Worm (Caenorhabditis elegans) whole organism, L4 larva: ENCODE results near the gene srm-4.

Experiments
- D1046.2 ChIP-seq: fragments of 200-800 bp; sonication (Bioruptor generic); IDR thresholded peaks from 2 replicates; pipeline ENCODE4 v1.3.6; 2022; ENCODE audit warnings: missing genetic modification characterization, missing compliant biosample characterization
- F26F4.8 ChIP-seq: fragments of 200-800 bp; sonication (Bioruptor generic); conservative IDR thresholded peaks from 2 replicates; pipeline ENCODE4 v1.3.6; 2022; ENCODE audit warnings: missing genetic modification characterization, missing compliant biosample characterization
- ama-1 ChIP-seq: fragments of 150-350 bp; optimal IDR thresholded peaks from 2 replicates; lab custom pipeline; 2014; ENCODE audit warnings: inconsistent platforms, mixed read lengths
- ceh-44 ChIP-seq: fragments of 200-800 bp; sonication (Bioruptor generic); IDR thresholded peaks from 2 replicates; pipeline ENCODE4 v1.3.6; 2022; ENCODE audit warnings: missing genetic modification reagents, missing genetic modification characterization, missing compliant biosample characterization
- ceh-62 ChIP-seq: sonication (generic microtip); optimal IDR thresholded peaks from 2 replicates; lab custom pipeline; 2017; ENCODE audit warnings: missing biosample characterization, missing genetic modification characterization
- egl-43 ChIP-seq: fragments of 200-800 bp; sonication (Bioruptor generic); IDR thresholded peaks from 2 replicates; pipeline ENCODE4 v1.3.6; 2022; ENCODE audit warnings: missing genetic modification reagents, missing genetic modification characterization, missing compliant biosample characterization
- lir-3 ChIP-seq: sonication (generic microtip); optimal IDR thresholded peaks from 2 replicates; lab custom pipeline; 2016; ENCODE audit warnings: mild to moderate bottlenecking, missing genetic modification characterization, missing compliant biosample characterization
- lsy-2 ChIP-seq, 2 experiments: fragments of 150-350 bp in 1 of 2; sonication (generic microtip) in 1 of 2; optimal IDR thresholded peaks; 2 replicates each; lab custom pipeline; 2014 to 2017; ENCODE audit warnings: missing biosample characterization in 2 of 2, missing genetic modification characterization in 2 of 2
- mep-1 ChIP-seq: fragments of 150-350 bp; sonication (generic microtip); optimal IDR thresholded peaks from 3 replicates; lab custom pipeline; 2014; ENCODE audit warnings: missing biosample characterization, missing genetic modification characterization
- mxl-2 ChIP-seq: fragments of 200-800 bp; sonication (Bioruptor generic); conservative IDR thresholded peaks from 2 replicates; pipeline ENCODE4 v1.3.6; 2022; ENCODE audit warnings: missing genetic modification reagents, missing genetic modification characterization, missing compliant biosample characterization
- nhr-41 ChIP-seq: fragments of 200-800 bp; sonication (Bioruptor generic); IDR thresholded peaks from 2 replicates; pipeline ENCODE4 v1.3.6; 2022; ENCODE audit warnings: missing genetic modification reagents, missing genetic modification characterization, missing compliant biosample characterization
- unc-39 ChIP-seq: sonication (generic microtip); optimal IDR thresholded peaks from 2 replicates; lab custom pipeline; 2017; ENCODE audit warnings: missing biosample characterization, missing genetic modification characterization
- zag-1 ChIP-seq: fragments of 150-350 bp; optimal IDR thresholded peaks from 2 replicates; lab custom pipeline; 2014; ENCODE audit warnings: missing biosample characterization, missing genetic modification characterization
- ztf-7 ChIP-seq: fragments of 150-350 bp; optimal IDR thresholded peaks from 2 replicates; lab custom pipeline; 2014; ENCODE audit warnings: missing biosample characterization, missing genetic modification characterization

DNA sequence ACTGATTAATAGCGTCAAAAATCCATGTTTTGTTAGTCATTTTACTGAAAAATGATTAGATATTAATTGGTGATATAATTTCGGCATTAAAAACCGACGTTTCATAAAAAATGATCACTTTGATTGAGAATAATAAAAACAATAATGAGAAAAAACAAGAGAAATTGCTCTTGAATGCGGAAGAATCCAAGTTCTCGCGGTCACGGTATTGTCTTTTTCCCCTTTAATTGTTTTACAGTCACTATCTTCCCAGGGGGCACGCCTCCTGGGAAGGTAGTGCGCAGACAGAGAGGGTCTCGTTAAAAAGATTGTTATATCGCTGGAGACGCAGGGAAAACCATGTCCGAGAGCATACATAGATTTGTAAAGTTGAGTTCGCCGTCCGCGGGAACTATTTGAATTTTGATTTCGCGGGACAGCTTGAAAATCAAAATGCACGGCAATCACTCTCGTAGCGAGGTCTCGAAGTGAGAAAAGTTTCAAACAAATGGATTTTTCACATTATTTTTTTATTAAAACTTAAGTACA, 39.5 kb upstream of the srm-4 start, which contains the start of gene F14D7.2:
- TF ChIP-seq zag-1 (tag; lab: Kevin White, UChicago) (no peak), ztf-7 (tag; lab: Kevin White, UChicago) (no peak), ceh-44 (no peak), nhr-41 (GFP tag; lab: Robert Waterston, UW) (no peak), lir-3 (tag; lab: Kevin White, UChicago) (no peak), ama-1 (lab: Kevin White, UChicago) (no peak), mxl-2 (GFP tag; lab: Robert Waterston, UW) (no peak), egl-43 (no peak), D1046.2 (no peak), F26F4.8 (GFP tag; lab: Robert Waterston, UW) (no peak), mep-1 (tag; lab: Kevin White, UChicago) (no peak), unc-39 (tag; lab: Kevin White, UChicago) (no peak), ceh-62 (no peak), lsy-2 (tag; optimal IDR thresholded peaks at IDR 0.05; lab: Kevin White, UChicago) (no peak)
